Worm (Caenorhabditis elegans) whole organism, midembryonic: ENCODE data around the gene Y54G2A.37.

Experiments used
- cog-1 ChIP-seq: sonication (generic microtip); optimal IDR thresholded peaks from 2 replicates; lab custom pipeline; 2016; ENCODE audit warnings: missing genetic modification characterization, missing compliant biosample characterization
- klf-2 ChIP-seq: fragments of 200-800 bp; sonication (Bioruptor generic); conservative IDR thresholded peaks from 2 replicates; pipeline ENCODE4 v1.3.6; 2022; ENCODE audit warnings: missing genetic modification reagents, missing genetic modification characterization, missing compliant biosample characterization
- med-1 ChIP-seq: sonication (generic microtip); optimal IDR thresholded peaks from 2 replicates; lab custom pipeline; 2017; ENCODE audit warnings: missing genetic modification characterization, mild to moderate bottlenecking, missing compliant biosample characterization, antibody characterized with exemption, missing genetic modification reagents; ENCODE audit not compliant: insufficient read depth
- ref-1 ChIP-seq: fragments of 200-800 bp; sonication (Bioruptor generic); conservative IDR thresholded peaks from 2 replicates; pipeline ENCODE4 v1.3.6; 2022; ENCODE audit warnings: missing genetic modification reagents, missing genetic modification characterization, missing compliant biosample characterization
- ztf-23 ChIP-seq: fragments of 200-800 bp; sonication (Bioruptor generic); IDR thresholded peaks from 2 replicates; pipeline ENCODE4 v1.3.6; 2022; ENCODE audit warnings: missing genetic modification reagents, missing genetic modification characterization, missing compliant biosample characterization
- ztf-29 ChIP-seq: fragments of 200-800 bp; sonication (Bioruptor generic); IDR thresholded peaks from 2 replicates; pipeline ENCODE4 v1.3.6; 2022; ENCODE audit warnings: missing genetic modification reagents, missing genetic modification characterization, missing compliant biosample characterization

DNA sequence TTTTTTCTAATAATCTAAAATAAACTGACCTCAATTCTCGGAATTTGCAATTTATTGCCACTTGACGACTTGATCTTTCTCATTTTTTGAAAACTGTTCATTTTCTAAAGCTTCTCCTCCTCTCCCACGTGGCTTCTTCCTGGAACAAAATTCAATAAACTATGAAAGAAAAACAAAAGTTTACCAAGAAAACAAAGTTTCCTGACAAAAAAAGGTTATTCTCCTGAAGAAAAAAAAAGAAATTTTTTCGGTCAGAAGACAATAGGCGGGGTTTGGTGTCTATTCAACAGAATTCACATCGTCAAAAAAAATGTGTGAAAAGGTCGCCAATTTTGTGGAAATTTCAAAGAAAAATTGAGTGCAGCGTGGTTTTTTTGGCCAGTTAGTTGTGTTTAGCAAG is 44.2 kb downstream of the Y54G2A.37 start, which contains the start of gene Y54G2A.16:
- TF ChIP-seq ztf-29 (GFP tag; lab: Robert Waterston, UW), result no peak
- TF ChIP-seq med-1 (GFP tag; lab: Kevin White, UChicago), result no peak
- no peak for TF ChIP-seq klf-2 (GFP tag; lab: Robert Waterston, UW)
- no peak for TF ChIP-seq ztf-23
- no peak for TF ChIP-seq ref-1 (GFP tag; lab: Robert Waterston, UW)
- TF ChIP-seq cog-1 (tag; lab: Kevin White, UChicago), result no peak
